Worm (Caenorhabditis elegans) whole organism, early embryonic: ENCODE measurements around the gene tbce-1.

Experiments used
- B0310.2 ChIP-seq: sonication (generic microtip); optimal IDR thresholded peaks from 2 replicates; lab custom pipeline; 2016; ENCODE audit warnings: mild to moderate bottlenecking, missing genetic modification characterization, missing compliant biosample characterization
- F13C5.2 ChIP-seq: sonication (generic microtip); optimal IDR thresholded peaks from 2 replicates; lab custom pipeline; 2017; ENCODE audit warnings: mild to moderate bottlenecking, missing genetic modification characterization, inconsistent platforms, missing compliant biosample characterization
- aly-1 ChIP-seq: sonication (generic microtip); optimal IDR thresholded peaks from 2 replicates; lab custom pipeline; 2016; ENCODE audit warnings: missing genetic modification characterization, missing compliant biosample characterization
- ama-1 ChIP-seq: fragments of 150-350 bp; optimal IDR thresholded peaks from 2 replicates; lab custom pipeline; 2014
- flt-1 ChIP-seq: fragments of 200-800 bp; sonication (Bioruptor generic); IDR thresholded peaks from 2 replicates; pipeline ENCODE4 v1.3.6; 2022; ENCODE audit warnings: missing genetic modification characterization, missing compliant biosample characterization
- hmbx-1 ChIP-seq: sonication (generic microtip); optimal IDR thresholded peaks from 2 replicates; lab custom pipeline; 2016; ENCODE audit warnings: mild to moderate bottlenecking, missing genetic modification characterization, missing compliant biosample characterization
- hmg-4 ChIP-seq: fragments of 200-800 bp; sonication (Bioruptor generic); optimal IDR thresholded peaks from 2 replicates; lab custom pipeline; 2018; ENCODE audit warnings: mild to moderate bottlenecking, missing genetic modification characterization, missing compliant biosample characterization
- hnd-1 ChIP-seq: sonication (generic microtip); optimal IDR thresholded peaks from 2 replicates; lab custom pipeline; 2016; ENCODE audit warnings: missing genetic modification characterization, missing compliant biosample characterization
- scrt-1 ChIP-seq: fragments of 200-800 bp; sonication (Bioruptor generic); IDR thresholded peaks from 2 replicates; pipeline ENCODE4 v1.3.6; 2022; ENCODE audit warnings: missing genetic modification characterization, missing compliant biosample characterization
- sea-1 ChIP-seq: fragments of 200-800 bp; sonication (Bioruptor generic); conservative IDR thresholded peaks from 2 replicates; pipeline ENCODE4 v1.3.6; 2022; ENCODE audit warnings: missing genetic modification characterization, missing compliant biosample characterization
- tbx-37 ChIP-seq: fragments of 200-800 bp; sonication (Bioruptor generic); conservative IDR thresholded peaks from 2 replicates; pipeline ENCODE4 v1.3.6; 2022; ENCODE audit warnings: missing genetic modification reagents, missing genetic modification characterization, missing compliant biosample characterization
- tra-4 ChIP-seq: sonication (generic microtip); optimal IDR thresholded peaks from 2 replicates; lab custom pipeline; 2017; ENCODE audit warnings: missing genetic modification characterization, missing compliant biosample characterization

DNA sequence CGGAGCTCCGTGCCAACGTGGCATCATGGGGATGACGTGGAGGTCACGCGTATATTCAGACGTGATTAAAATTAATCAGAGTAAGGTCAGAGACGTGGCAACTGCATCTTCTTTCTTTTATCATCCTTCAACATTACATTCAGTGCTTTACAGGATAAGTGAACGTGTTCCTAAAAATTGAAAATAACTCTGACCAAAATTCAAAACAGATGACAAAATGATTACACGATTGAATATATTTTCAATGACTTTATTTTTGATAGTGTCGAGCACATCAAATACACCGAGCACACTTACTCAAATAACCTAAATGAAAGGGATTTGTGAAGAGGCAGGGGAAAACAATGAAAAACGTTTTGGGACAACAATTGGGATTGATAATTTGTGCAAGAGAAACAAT is 8.1 kb upstream of the tbce-1 start, which contains the start of gene K07H8.9:
- no peak for TF ChIP-seq ama-1
- no peak for TF ChIP-seq scrt-1 (GFP tag; lab: Robert Waterston, UW)
- TF ChIP-seq hnd-1 (tag; lab: Kevin White, UChicago): no peak
- no peak for TF ChIP-seq F13C5.2 (tag; lab: Kevin White, UChicago)
- TF ChIP-seq B0310.2 (tag; lab: Kevin White, UChicago): no peak
- no peak for TF ChIP-seq flt-1 (GFP tag; lab: Robert Waterston, UW)
- no peak for TF ChIP-seq sea-1 (GFP tag; lab: Robert Waterston, UW)
- no peak for TF ChIP-seq aly-1 (tag; lab: Kevin White, UChicago)
- no peak for TF ChIP-seq hmg-4 (GFP tag; lab: Kevin White, UChicago)
- TF ChIP-seq tra-4 (tag; lab: Kevin White, UChicago): no peak
- no peak for TF ChIP-seq hmbx-1 (tag; lab: Kevin White, UChicago)
- no peak for TF ChIP-seq tbx-37
